Fruit fly (Drosophila melanogaster) Kc167 (cell line): ENCODE measurements around the gene Zip88E.

Source experiments
- Myc ChIP-seq: fragments of >200 bp; optimal IDR thresholded peaks from 2 replicates; lab custom pipeline; 2017; ENCODE audit warnings: missing external identifiers
- Sin3A ChIP-seq: fragments of >200 bp; optimal IDR thresholded peaks from 2 replicates; lab custom pipeline; 2018; ENCODE audit warnings: missing external identifiers
- h ChIP-seq: fragments of >200 bp; optimal IDR thresholded peaks from 3 replicates; lab custom pipeline; 2018; ENCODE audit warnings: missing external identifiers
- insv ChIP-seq: fragments of >200 bp; optimal IDR thresholded peaks from 3 replicates; lab custom pipeline; 2018; ENCODE audit warnings: missing external identifiers
- psq ChIP-seq: fragments of >200 bp; optimal IDR thresholded peaks from 2 replicates; lab custom pipeline; 2017; ENCODE audit warnings: missing external identifiers
- ttk ChIP-seq: sonication (Bioruptor generic); optimal IDR thresholded peaks from 2 replicates; lab custom pipeline; 2017; ENCODE audit warnings: missing external identifiers

Zip88E gene

dm6 chr3R:15291551-15292223 lies 23.2 kb downstream of the Zip88E start:
- TF ChIP-seq Myc (no peak), insv (lab: Kevin White, UChicago) (no peak), h (lab: Kevin White, UChicago) (no peak), ttk (lab: Kevin White, UChicago) (no peak), psq (lab: Kevin White, UChicago) (no peak), Sin3A (lab: Kevin White, UChicago) (no peak)

dm6 chr3R:15292241-15293004 lies 24.0 kb downstream of the Zip88E start:
- no peak for TF ChIP-seq Sin3A (lab: Kevin White, UChicago)
- TF ChIP-seq ttk (lab: Kevin White, UChicago), result no peak
- TF ChIP-seq Myc, result no peak
- no peak for TF ChIP-seq insv (lab: Kevin White, UChicago)
- TF ChIP-seq psq (lab: Kevin White, UChicago), result no peak
- TF ChIP-seq h (lab: Kevin White, UChicago), result no peak

DNA sequence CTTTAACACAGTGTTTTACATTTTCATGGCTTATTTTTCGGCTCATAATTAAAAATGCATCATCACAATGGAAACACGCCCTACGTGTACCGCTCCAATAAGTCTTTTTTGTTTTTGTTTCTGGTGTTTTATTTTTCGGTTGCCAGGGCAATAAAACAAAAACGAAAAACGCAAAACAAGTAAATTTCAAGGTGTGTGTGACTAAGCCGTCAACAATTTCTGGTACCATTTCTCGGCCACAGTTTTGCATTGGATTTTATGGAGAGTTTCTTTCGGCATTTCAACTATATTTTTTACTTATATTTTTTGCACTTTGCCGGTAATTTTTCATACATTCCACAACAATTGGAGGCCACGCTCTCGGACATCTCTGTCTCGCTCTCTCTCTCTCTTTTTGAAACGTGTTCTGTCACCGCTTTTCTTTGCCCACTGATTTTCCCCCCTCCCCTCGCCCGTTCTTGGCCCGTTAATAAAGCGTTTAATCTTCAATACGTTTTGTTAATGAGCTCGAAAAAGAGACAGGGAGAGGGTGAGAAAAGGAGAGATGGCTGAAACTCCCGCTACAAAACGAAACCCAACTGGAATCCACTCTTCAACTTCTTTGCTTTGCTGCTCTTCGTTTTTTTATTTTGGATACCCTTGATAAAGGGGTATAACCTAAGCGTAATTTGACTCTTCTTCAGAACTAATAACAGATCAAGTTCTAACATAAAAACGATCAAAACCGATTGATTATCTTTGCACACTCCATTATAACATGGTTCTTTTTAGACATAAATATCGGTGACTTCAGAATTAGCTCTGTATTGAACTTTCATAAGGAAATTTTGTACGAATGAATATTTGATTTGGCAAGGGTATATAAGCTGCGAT lies 24.8 kb downstream of the Zip88E start:
- no peak for TF ChIP-seq Sin3A (lab: Kevin White, UChicago)
- TF ChIP-seq insv (lab: Kevin White, UChicago), result no peak
- no peak for TF ChIP-seq h (lab: Kevin White, UChicago)
- TF ChIP-seq psq (lab: Kevin White, UChicago), result no peak
- no peak for TF ChIP-seq ttk (lab: Kevin White, UChicago)
- TF ChIP-seq Myc, result no peak

dm6 chr3R:15293878-15294350 lies 25.5 kb downstream of the Zip88E start:
- TF ChIP-seq Myc (no peak), h (lab: Kevin White, UChicago) (no peak), insv (lab: Kevin White, UChicago) (no peak), ttk (lab: Kevin White, UChicago) (no peak), psq (lab: Kevin White, UChicago) (no peak), Sin3A (lab: Kevin White, UChicago) (no peak)

DNA sequence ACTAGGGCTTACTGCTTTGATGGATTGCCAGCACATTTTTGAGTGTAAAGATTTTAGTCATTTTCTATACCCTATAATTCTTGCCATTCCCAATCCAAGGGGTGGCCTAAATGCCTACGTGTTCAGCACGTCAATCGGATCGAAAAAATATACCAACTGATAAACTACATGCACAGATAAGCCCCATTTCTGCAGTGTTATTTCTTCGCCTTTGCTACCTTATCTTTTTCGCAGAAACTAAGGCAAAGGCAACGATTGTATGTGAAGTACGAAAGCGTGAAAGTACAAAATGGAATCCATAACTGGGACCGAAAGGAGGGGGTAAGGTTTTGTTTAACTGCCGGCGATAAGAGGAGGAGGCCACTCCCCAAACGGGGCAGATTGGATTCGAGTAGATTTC lies 29.4 kb downstream of the Zip88E start:
- TF ChIP-seq ttk (lab: Kevin White, UChicago) (no peak), insv (lab: Kevin White, UChicago) (no peak), Sin3A (lab: Kevin White, UChicago) (no peak), Myc (no peak), psq (lab: Kevin White, UChicago) (no peak), h (lab: Kevin White, UChicago) (no peak)

dm6 chr3R:15305246-15305645 lies 36.8 kb downstream of the Zip88E start:
- no peak for TF ChIP-seq h (lab: Kevin White, UChicago)
- no peak for TF ChIP-seq psq (lab: Kevin White, UChicago)
- no peak for TF ChIP-seq Myc
- no peak for TF ChIP-seq insv (lab: Kevin White, UChicago)
- TF ChIP-seq Sin3A (lab: Kevin White, UChicago), result no peak
- TF ChIP-seq ttk (lab: Kevin White, UChicago), result no peak

- TF ChIP-seq psq (lab: Kevin White, UChicago), result no peak
- TF ChIP-seq Myc, result no peak
- TF ChIP-seq insv (lab: Kevin White, UChicago), result no peak
- no peak for TF ChIP-seq h (lab: Kevin White, UChicago)
- TF ChIP-seq Sin3A (lab: Kevin White, UChicago), result no peak
- no peak for TF ChIP-seq ttk (lab: Kevin White, UChicago)
Observed at dm6 chr3R:15309924-15310323, 41.5 kb downstream of the Zip88E start, which contains the start of gene Tm2. TSS of gene Tm2 (plus strand) at chr3R:15310193.

dm6 chr3R:15310695-15311094 lies 42.2 kb downstream of the Zip88E start:
- no peak for TF ChIP-seq psq (lab: Kevin White, UChicago)
- no peak for TF ChIP-seq insv (lab: Kevin White, UChicago)
- TF ChIP-seq h (lab: Kevin White, UChicago), result no peak
- TF ChIP-seq Myc, result no peak
- TF ChIP-seq Sin3A (lab: Kevin White, UChicago), result no peak
- no peak for TF ChIP-seq ttk (lab: Kevin White, UChicago)

dm6 chr3R:15313836-15314235 lies 45.4 kb downstream of the Zip88E start:
- no peak for TF ChIP-seq Sin3A (lab: Kevin White, UChicago)
- TF ChIP-seq h (lab: Kevin White, UChicago), result no peak
- TF ChIP-seq psq (lab: Kevin White, UChicago), result no peak
- TF ChIP-seq Myc, result no peak
- TF ChIP-seq ttk (lab: Kevin White, UChicago), result no peak
- no peak for TF ChIP-seq insv (lab: Kevin White, UChicago)

DNA sequence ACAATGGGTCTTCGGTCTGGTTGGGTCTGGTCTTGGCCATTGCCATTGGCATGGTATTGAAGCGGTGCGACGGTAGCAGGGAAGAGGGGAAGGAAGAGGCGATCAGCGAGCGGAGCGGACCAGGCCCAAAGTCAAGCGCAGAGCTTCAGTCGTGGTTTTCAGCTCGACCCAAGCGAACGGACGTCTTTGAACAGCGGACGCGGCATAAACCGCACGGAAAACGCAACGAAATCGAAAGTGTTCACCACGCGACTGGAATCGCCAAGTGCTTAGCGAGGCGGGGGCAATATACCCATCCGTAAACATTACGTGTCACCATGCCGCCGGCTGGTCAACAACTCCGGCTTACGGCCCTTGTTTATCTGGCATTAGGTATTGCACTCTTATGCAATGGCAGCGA lies 47.9 kb downstream of the Zip88E start, which contains the start of gene CG14866:
TSS of gene CG14866 (plus strand) at position 146 of the 400 bp plus-strand sequence.
- TF ChIP-seq ttk (lab: Kevin White, UChicago), result no peak
